Worm (Caenorhabditis elegans) whole organism, L4 larva: ENCODE measurements around the gene C49C8.6.
A peak's percentile ranks its signal among the peaks of the same experiment; 100 is the strongest.

ENCODE experiments used
- F26F4.8 ChIP-seq: fragments of 200-800 bp; sonication (Bioruptor generic); conservative IDR thresholded peaks from 2 replicates; pipeline ENCODE4 v1.3.6; 2022; ENCODE audit warnings: missing genetic modification characterization, missing compliant biosample characterization
- R02D3.7 ChIP-seq: fragments of 150-350 bp; sonication (generic microtip); optimal IDR thresholded peaks from 3 replicates; lab custom pipeline; 2014; ENCODE audit warnings: missing biosample characterization, missing genetic modification characterization
- T20F7.1 ChIP-seq: fragments of 200-800 bp; sonication (Bioruptor generic); optimal IDR thresholded peaks from 2 replicates; lab custom pipeline; 2018; ENCODE audit warnings: mild to moderate bottlenecking, missing genetic modification characterization, missing compliant biosample characterization
- T26A8.4 ChIP-seq: fragments of 200-800 bp; sonication (Bioruptor generic); IDR thresholded peaks from 2 replicates; pipeline ENCODE4 v1.3.6; 2022; ENCODE audit warnings: missing genetic modification characterization, missing compliant biosample characterization
- aha-1 ChIP-seq: fragments of 150-350 bp; peaks from one replicate; lab custom pipeline; 2014; ENCODE audit warnings: missing biosample characterization, missing genetic modification characterization
- aly-2 ChIP-seq: sonication (generic microtip); optimal IDR thresholded peaks from 2 replicates; lab custom pipeline; 2018; ENCODE audit warnings: missing biosample characterization, missing genetic modification characterization
- ama-1 ChIP-seq: fragments of 150-350 bp; optimal IDR thresholded peaks from 2 replicates; lab custom pipeline; 2014; ENCODE audit warnings: inconsistent platforms, mixed read lengths
- ceh-32 ChIP-seq: sonication (generic microtip); optimal IDR thresholded peaks from 2 replicates; lab custom pipeline; 2016; ENCODE audit warnings: mild to moderate bottlenecking, missing genetic modification characterization, missing compliant biosample characterization; ENCODE audit not compliant: poor library complexity
- ceh-62 ChIP-seq: sonication (generic microtip); optimal IDR thresholded peaks from 2 replicates; lab custom pipeline; 2017; ENCODE audit warnings: missing biosample characterization, missing genetic modification characterization
- ceh-82 ChIP-seq: sonication (generic microtip); optimal IDR thresholded peaks from 2 replicates; lab custom pipeline; 2017; ENCODE audit warnings: missing biosample characterization, missing genetic modification characterization
- ctbp-1 ChIP-seq: fragments of 200-800 bp; sonication (Bioruptor generic); IDR thresholded peaks from 2 replicates; pipeline ENCODE4 v1.3.6; 2022; ENCODE audit warnings: missing genetic modification reagents, missing genetic modification characterization, missing compliant biosample characterization
- daf-12 ChIP-seq: fragments of 150-350 bp; optimal IDR thresholded peaks from 2 replicates; lab custom pipeline; 2014; ENCODE audit warnings: missing biosample characterization, missing genetic modification reagents, missing genetic modification characterization
- daf-16 ChIP-seq, 3 experiments: sonication (generic microtip); optimal IDR thresholded peaks; 2 replicates each; lab custom pipeline; 2016 to 2017; ENCODE audit warnings: missing genetic modification characterization in 3 of 3, missing genetic modification reagents in 3 of 3, mild to moderate bottlenecking in 2 of 3, missing compliant biosample characterization in 2 of 3, missing biosample characterization in 1 of 3, moderate library complexity in 1 of 3
- daf-8 ChIP-seq: fragments of 200-800 bp; sonication (Bioruptor generic); IDR thresholded peaks from 2 replicates; pipeline ENCODE4 v1.3.6; 2022; ENCODE audit warnings: missing genetic modification characterization, missing compliant biosample characterization
- dmd-6 ChIP-seq: fragments of 200-800 bp; sonication (Bioruptor generic); IDR thresholded peaks from 2 replicates; pipeline ENCODE4 v1.3.6; 2022; ENCODE audit warnings: missing genetic modification reagents, missing genetic modification characterization, missing compliant biosample characterization
- dve-1 ChIP-seq: sonication (generic microtip); optimal IDR thresholded peaks from 2 replicates; lab custom pipeline; 2017; ENCODE audit warnings: antibody characterized with exemption, mild to moderate bottlenecking, missing genetic modification characterization, missing compliant biosample characterization; ENCODE audit not compliant: insufficient read depth
- egl-43 ChIP-seq: fragments of 200-800 bp; sonication (Bioruptor generic); IDR thresholded peaks from 2 replicates; pipeline ENCODE4 v1.3.6; 2022; ENCODE audit warnings: missing genetic modification reagents, missing genetic modification characterization, missing compliant biosample characterization
- fkh-10 ChIP-seq: fragments of 150-350 bp; optimal IDR thresholded peaks from 2 replicates; lab custom pipeline; 2014; ENCODE audit warnings: missing biosample characterization, missing genetic modification reagents, missing genetic modification characterization
- hif-1 ChIP-seq, 2 experiments: sonication (generic microtip); optimal IDR thresholded peaks; 2 replicates each; lab custom pipeline; 2016 to 2017; ENCODE audit warnings: missing compliant biosample characterization in 2 of 2, missing genetic modification characterization in 2 of 2, missing genetic modification reagents in 2 of 2, missing genotype in 2 of 2, mild to moderate bottlenecking in 1 of 2
- hmg-1.1 ChIP-seq: fragments of 200-800 bp; sonication (Bioruptor generic); IDR thresholded peaks from 2 replicates; pipeline ENCODE4 v1.3.6; 2022; ENCODE audit warnings: missing genetic modification reagents, missing genetic modification characterization, missing compliant biosample characterization
- jun-1 ChIP-seq: fragments of 150-350 bp; optimal IDR thresholded peaks from 2 replicates; lab custom pipeline; 2014; ENCODE audit warnings: missing biosample characterization, missing genetic modification reagents, missing genetic modification characterization
- lin-1 ChIP-seq: fragments of 200-800 bp; sonication (Bioruptor generic); IDR thresholded peaks from 2 replicates; pipeline ENCODE4 v1.3.6; 2022; ENCODE audit warnings: missing genetic modification reagents, missing genetic modification characterization, missing compliant biosample characterization
- lin-38 ChIP-seq: fragments of 200-800 bp; sonication (Bioruptor generic); IDR thresholded peaks from 2 replicates; pipeline ENCODE4 v1.3.6; 2022; ENCODE audit warnings: missing genetic modification reagents, missing genetic modification characterization, missing compliant biosample characterization
- lsy-2 ChIP-seq, 2 experiments: fragments of 150-350 bp in 1 of 2; sonication (generic microtip) in 1 of 2; optimal IDR thresholded peaks; 2 replicates each; lab custom pipeline; 2014 to 2017; ENCODE audit warnings: missing biosample characterization in 2 of 2, missing genetic modification characterization in 2 of 2
- mdl-1 ChIP-seq, 2 experiments: fragments of 150-350 bp in 1 of 2; sonication (generic microtip) in 1 of 2; optimal IDR thresholded peaks; 2 replicates each; lab custom pipeline; 2014 to 2017; ENCODE audit warnings: missing biosample characterization in 2 of 2, missing genetic modification characterization in 2 of 2
- mep-1 ChIP-seq: fragments of 150-350 bp; sonication (generic microtip); optimal IDR thresholded peaks from 3 replicates; lab custom pipeline; 2014; ENCODE audit warnings: missing biosample characterization, missing genetic modification characterization
- mxl-3 ChIP-seq: fragments of 200-800 bp; sonication (Bioruptor generic); optimal IDR thresholded peaks from 2 replicates; lab custom pipeline; 2018; ENCODE audit warnings: mild to moderate bottlenecking, missing genetic modification characterization, missing compliant biosample characterization
- nhr-102 ChIP-seq: sonication (generic microtip); optimal IDR thresholded peaks from 2 replicates; lab custom pipeline; 2016; ENCODE audit warnings: mild to moderate bottlenecking, missing genetic modification characterization, moderate library complexity, missing compliant biosample characterization
- nhr-11 ChIP-seq: fragments of 150-350 bp; optimal IDR thresholded peaks from 2 replicates; lab custom pipeline; 2014; ENCODE audit warnings: missing biosample characterization, missing genetic modification characterization
- nhr-111 ChIP-seq: fragments of 200-800 bp; sonication (Bioruptor generic); optimal IDR thresholded peaks from 2 replicates; lab custom pipeline; 2018; ENCODE audit warnings: mild to moderate bottlenecking, missing genetic modification characterization, missing compliant biosample characterization
- nhr-25 ChIP-seq: sonication (generic microtip); optimal IDR thresholded peaks from 2 replicates; lab custom pipeline; 2017; ENCODE audit warnings: missing genetic modification characterization, mild to moderate bottlenecking, missing compliant biosample characterization, antibody characterized with exemption, moderate library complexity, borderline replicate concordance; ENCODE audit not compliant: insufficient read depth
- nhr-28 ChIP-seq: fragments of 150-350 bp; optimal IDR thresholded peaks from 2 replicates; lab custom pipeline; 2014; ENCODE audit warnings: missing biosample characterization, missing genetic modification characterization
- nhr-48 ChIP-seq: sonication (generic microtip); optimal IDR thresholded peaks from 2 replicates; lab custom pipeline; 2016; ENCODE audit warnings: mild to moderate bottlenecking, missing genetic modification characterization, missing compliant biosample characterization
- nhr-6 ChIP-seq: fragments of 150-350 bp; optimal IDR thresholded peaks from 2 replicates; lab custom pipeline; 2014; ENCODE audit warnings: missing biosample characterization, missing genetic modification characterization
- php-3 ChIP-seq: fragments of 200-800 bp; sonication (Bioruptor generic); IDR thresholded peaks from 2 replicates; pipeline ENCODE4 v1.3.6; 2022; ENCODE audit warnings: missing genetic modification reagents, missing genetic modification characterization, missing compliant biosample characterization
- rbr-2 ChIP-seq: sonication (generic microtip); optimal IDR thresholded peaks from 2 replicates; lab custom pipeline; 2016; ENCODE audit warnings: missing genotype, missing genetic modification characterization, missing compliant biosample characterization
- saeg-2 ChIP-seq: fragments of 200-800 bp; sonication (Bioruptor generic); IDR thresholded peaks from 2 replicates; pipeline ENCODE4 v1.3.6; 2022; ENCODE audit warnings: missing genetic modification reagents, missing genetic modification characterization, missing compliant biosample characterization
- skn-1 ChIP-seq: fragments of 150-350 bp; optimal IDR thresholded peaks from 2 replicates; lab custom pipeline; 2014; ENCODE audit warnings: missing biosample characterization, missing genetic modification characterization
- zfp-3 ChIP-seq: fragments of 200-800 bp; sonication (Bioruptor generic); conservative IDR thresholded peaks from 2 replicates; pipeline ENCODE4 v1.3.6; 2022; ENCODE audit warnings: missing genetic modification reagents, missing genetic modification characterization, missing compliant biosample characterization
- ztf-7 ChIP-seq: fragments of 150-350 bp; optimal IDR thresholded peaks from 2 replicates; lab custom pipeline; 2014; ENCODE audit warnings: missing biosample characterization, missing genetic modification characterization

The C49C8.6 gene

ce11 chrIV:8620102-8620733 is 37.8 kb downstream of the C49C8.6 start, which contains the start of gene lin-49 (continued):
- TF ChIP-seq php-3 (GFP tag; lab: Robert Waterston, UW) (no peak), T26A8.4 (GFP tag; lab: Robert Waterston, UW) (no peak), aly-2 (tag; lab: Kevin White, UChicago) (no peak), mxl-3 (GFP tag; lab: Kevin White, UChicago) (peak; percentile 68), daf-16 (GFP tag; optimal IDR thresholded peaks at IDR 0.05; lab: Kevin White, UChicago) (peak in 1 of 2 experiments; percentile 79), daf-16 (tag; optimal IDR thresholded peaks at IDR 0.05; lab: Kevin White, UChicago) (peak; percentile 80), nhr-28 (tag; lab: Kevin White, UChicago) (peak; percentile 84), lin-38 (peak; percentile 44), F26F4.8 (GFP tag; lab: Robert Waterston, UW) (no peak), hmg-1.1 (GFP tag; lab: Robert Waterston, UW) (peak; percentile 81), R02D3.7 (no peak), ztf-7 (tag; lab: Kevin White, UChicago) (peak; percentile 15), aha-1 (tag; lab: Kevin White, UChicago) (no peak), daf-12 (no peak), hif-1 (tag; optimal IDR thresholded peaks at IDR 0.05; lab: Kevin White, UChicago) (peak in 1 of 2 experiments; percentile 38), nhr-48 (tag; lab: Kevin White, UChicago) (peak; percentile 12), fkh-10 (GFP tag; lab: Kevin White, UChicago) (peak; percentile 1), mdl-1 (tag; optimal IDR thresholded peaks at IDR 0.05; lab: Kevin White, UChicago) (peak; percentile 9 to 83), nhr-11 (tag; lab: Kevin White, UChicago) (peak; percentile 7), ceh-62 (tag; lab: Kevin White, UChicago) (no peak), daf-8 (GFP tag; lab: Robert Waterston, UW) (no peak), ama-1 (no peak), saeg-2 (no peak), rbr-2 (tag; lab: Kevin White, UChicago) (peak; percentile 56), dve-1 (tag; lab: Kevin White, UChicago) (peak; percentile 87), jun-1 (tag; lab: Kevin White, UChicago) (no peak), nhr-25 (tag; lab: Kevin White, UChicago) (peak; percentile 41), egl-43 (GFP tag; lab: Robert Waterston, UW) (no peak), ctbp-1 (GFP tag; lab: Robert Waterston, UW) (0 out of 2 replicates have a peak, but pooled peaks have one; percentile 42), mep-1 (peak; percentile 88), zfp-3 (GFP tag; lab: Robert Waterston, UW) (no peak), nhr-6 (tag; lab: Kevin White, UChicago) (peak; percentile 76), lsy-2 (tag; optimal IDR thresholded peaks at IDR 0.05; lab: Kevin White, UChicago) (peak; percentile 43 to 82)
- TF ChIP-seq, all 104 proteins: peak for 30

ce11 chrIV:8618698-8619097 is 39.3 kb downstream of the C49C8.6 start, which contains the start of gene F42A9.8:
F42A9.8 (minus strand) TSS chrIV:8618785.
- TF ChIP-seq nhr-48 (tag; lab: Kevin White, UChicago) (no peak), ceh-32 (tag; lab: Kevin White, UChicago) (no peak), hmg-1.1 (GFP tag; lab: Robert Waterston, UW) (no peak), ceh-82 (tag; lab: Kevin White, UChicago) (no peak), R02D3.7 (no peak), lin-38 (peak; percentile 56)

- TF ChIP-seq skn-1 (no peak), egl-43 (GFP tag; lab: Robert Waterston, UW) (no peak), nhr-111 (GFP tag; lab: Kevin White, UChicago) (no peak), dmd-6 (GFP tag; lab: Robert Waterston, UW) (no peak), T20F7.1 (GFP tag; lab: Kevin White, UChicago) (no peak), nhr-102 (tag; lab: Kevin White, UChicago) (no peak), hif-1 (tag; optimal IDR thresholded peaks at IDR 0.05; lab: Kevin White, UChicago) (no peak), lin-1 (GFP tag; lab: Robert Waterston, UW) (no peak)
These were observed 41.0 kb downstream of the C49C8.6 start, which contains the start of the genes F42A9.7 and F42A9.3 for ce11 chrIV:8617047-8617446. F42A9.7 (minus strand) TSS chrIV:8617147. F42A9.3 (plus strand) TSS chrIV:8617260.
